Fruit fly (Drosophila melanogaster): Measurements from ENCODE around the gene CG1647.

CG1647 gene

DNA sequence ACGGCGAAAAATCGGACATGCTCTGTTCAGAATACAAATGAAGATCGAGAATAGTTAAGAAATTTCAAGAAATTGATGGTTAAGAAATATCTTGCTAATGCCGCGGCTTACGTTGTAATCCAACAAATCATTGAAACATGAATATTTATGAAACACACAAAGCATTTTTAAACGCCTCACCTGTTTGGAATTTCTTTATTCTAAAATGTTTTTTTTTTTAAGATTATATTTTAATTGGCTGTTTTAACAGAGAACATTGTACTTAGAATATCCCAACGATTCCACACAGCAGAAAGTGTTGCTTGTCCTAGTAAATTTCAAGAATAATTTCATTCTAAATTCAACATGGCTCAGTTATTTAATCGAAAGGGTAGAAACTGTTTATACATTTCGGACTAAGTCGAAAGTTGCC lies 32.0 kb downstream of the CG1647 start (continued):
- TF ChIP-seq CG33213 (GFP tag; optimal IDR thresholded peaks at IDR 0.05) (no peak), Med (GFP tag) (no peak), lmd (GFP tag; IDR thresholded peaks at IDR 0.05) (no peak), hkb (optimal IDR thresholded peaks at IDR 0.05) (no peak), hkb (GFP tag; IDR thresholded peaks at IDR 0.05) (no peak), CG13775 (GFP tag; optimal IDR thresholded peaks at IDR 0.05) (no peak), CG2202 (tag; optimal IDR thresholded peaks at IDR 0.05) (no peak), sob (GFP tag; IDR thresholded peaks at IDR 0.05) (no peak), fu2 (GFP tag; optimal IDR thresholded peaks at IDR 0.05) (no peak), ATbp (GFP tag; optimal IDR thresholded peaks at IDR 0.05) (no peak), kah (GFP tag; optimal IDR thresholded peaks at IDR 0.05) (no peak), Dll (GFP tag; IDR thresholded peaks at IDR 0.05; ENCODE audit: partially characterized antibody) (no peak), CG9437 (GFP tag; optimal IDR thresholded peaks at IDR 0.05) (no peak), wor (GFP tag; IDR thresholded peaks at IDR 0.05) (no peak), chinmo (GFP tag; IDR thresholded peaks at IDR 0.05; ENCODE audit: partially characterized antibody) (no peak), vfl (GFP tag; optimal IDR thresholded peaks at IDR 0.05) (no peak), CG3726 (GFP tag; IDR thresholded peaks at IDR 0.05) (no peak), ato (GFP tag; IDR thresholded peaks at IDR 0.05; ENCODE audit: partially characterized antibody) (no peak), ranshi (GFP tag; IDR thresholded peaks at IDR 0.05) (no peak), trem (tag; optimal IDR thresholded peaks at IDR 0.05) (no peak), CG43689 (GFP tag; IDR thresholded peaks at IDR 0.05) (no peak), CG5180 (GFP tag; optimal IDR thresholded peaks at IDR 0.05) (no peak), peb (GFP tag; IDR thresholded peaks at IDR 0.05) (no peak), fru (optimal IDR thresholded peaks at IDR 0.05) (no peak), pho (GFP tag; optimal IDR thresholded peaks at IDR 0.05) (no peak), Usf (GFP tag; optimal IDR thresholded peaks at IDR 0.05) (no peak), z (GFP tag; IDR thresholded peaks at IDR 0.05) (no peak), Lpt (GFP tag; optimal IDR thresholded peaks at IDR 0.05) (no peak), Trl (optimal IDR thresholded peaks at IDR 0.05) (no peak), Trl (GFP tag; optimal IDR thresholded peaks at IDR 0.05) (no peak), Ptx1 (GFP tag; IDR thresholded peaks at IDR 0.05) (no peak), CG17328 (GFP tag; IDR thresholded peaks at IDR 0.05) (0 out of 2 replicates have a peak, but pooled peaks have one; percentile 8), CG8765 (GFP tag; IDR thresholded peaks at IDR 0.05) (no peak), kay (GFP tag; optimal IDR thresholded peaks at IDR 0.05) (no peak), dysf (GFP tag; IDR thresholded peaks at IDR 0.05) (no peak), Poxn (GFP tag; IDR thresholded peaks at IDR 0.05) (no peak), CG17359 (tag; optimal IDR thresholded peaks at IDR 0.05) (no peak), Asciz (GFP tag; optimal IDR thresholded peaks at IDR 0.05) (no peak), Mrtf (GFP tag; IDR thresholded peaks at IDR 0.05) (no peak), CG34376 (GFP tag; optimal IDR thresholded peaks at IDR 0.05) (no peak), maf-S (GFP tag; optimal IDR thresholded peaks at IDR 0.05) (no peak), Meics (GFP tag; optimal IDR thresholded peaks at IDR 0.05) (no peak), Stat92E (GFP tag; optimal IDR thresholded peaks at IDR 0.05) (no peak), CG30431 (GFP tag; optimal IDR thresholded peaks at IDR 0.05) (no peak), nau (GFP tag; optimal IDR thresholded peaks at IDR 0.05) (no peak), CG1233 (GFP tag; optimal IDR thresholded peaks at IDR 0.05) (no peak), CG4820 (GFP tag; optimal IDR thresholded peaks at IDR 0.05) (no peak), Dad (GFP tag; optimal IDR thresholded peaks at IDR 0.05) (no peak), Camta (GFP tag; optimal IDR thresholded peaks at IDR 0.05) (no peak), Eip74EF (GFP tag; optimal IDR thresholded peaks at IDR 0.05) (no peak), croc (GFP tag; conservative IDR thresholded peaks at IDR 0.05) (no peak), CG18619 (GFP tag; optimal IDR thresholded peaks at IDR 0.05) (no peak), CG8290 (GFP tag; optimal IDR thresholded peaks at IDR 0.05) (no peak), CG8290 (tag; optimal IDR thresholded peaks at IDR 0.05) (no peak)
